Worm (Caenorhabditis elegans) whole organism, early embryonic: ENCODE results near the gene F54H12.4.

Source experiments
- flt-1 ChIP-seq: fragments of 200-800 bp; sonication (Bioruptor generic); IDR thresholded peaks from 2 replicates; pipeline ENCODE4 v1.3.6; 2022; ENCODE audit warnings: missing genetic modification characterization, missing compliant biosample characterization
- hmg-4 ChIP-seq: fragments of 200-800 bp; sonication (Bioruptor generic); optimal IDR thresholded peaks from 2 replicates; lab custom pipeline; 2018; ENCODE audit warnings: mild to moderate bottlenecking, missing genetic modification characterization, missing compliant biosample characterization
- tra-4 ChIP-seq: sonication (generic microtip); optimal IDR thresholded peaks from 2 replicates; lab custom pipeline; 2017; ENCODE audit warnings: missing genetic modification characterization, missing compliant biosample characterization

ce11 chrIII:7911621-7912020, 50.9 kb downstream of the F54H12.4 start, which contains the start of gene ZK688.7:
- no peak for TF ChIP-seq hmg-4 (GFP tag; lab: Kevin White, UChicago)
- no peak for TF ChIP-seq flt-1 (GFP tag; lab: Robert Waterston, UW)
- TF ChIP-seq tra-4 (tag; lab: Kevin White, UChicago), result no peak
